Fruit fly (Drosophila melanogaster) whole organism: ENCODE measurements around the gene Taf9.
"Not testable (repeated sequence)": the region's sequence is repeated elsewhere in the genome, so short reads cannot be mapped to it uniquely, and the experiment has no call there.

Experiments used
- CG8478 ChIP-seq: fragments of >200 bp; optimal IDR thresholded peaks from 2 replicates; lab custom pipeline; 2018; ENCODE audit warnings: inconsistent platforms
- Dll ChIP-seq: fragments of >200 bp; optimal IDR thresholded peaks from 2 replicates; lab custom pipeline; 2017
- EcR ChIP-seq, 2 experiments: fragments of >200 bp; optimal IDR thresholded peaks; 2 replicates each; lab custom pipeline; 2017; ENCODE audit warnings: missing biosample characterization in 2 of 2, missing genetic modification characterization in 2 of 2, missing genetic modification reagents in 2 of 2
- pan ChIP-seq: fragments of >200 bp; optimal IDR thresholded peaks from 2 replicates; lab custom pipeline; 2017
- psq ChIP-seq: fragments of >200 bp; optimal IDR thresholded peaks from 2 replicates; lab custom pipeline; 2017
- usp ChIP-seq: fragments of >200 bp; optimal IDR thresholded peaks from 2 replicates; lab custom pipeline; 2017; ENCODE audit warnings: missing biosample characterization, missing genetic modification characterization, mixed read lengths

The Taf9 gene

DNA sequence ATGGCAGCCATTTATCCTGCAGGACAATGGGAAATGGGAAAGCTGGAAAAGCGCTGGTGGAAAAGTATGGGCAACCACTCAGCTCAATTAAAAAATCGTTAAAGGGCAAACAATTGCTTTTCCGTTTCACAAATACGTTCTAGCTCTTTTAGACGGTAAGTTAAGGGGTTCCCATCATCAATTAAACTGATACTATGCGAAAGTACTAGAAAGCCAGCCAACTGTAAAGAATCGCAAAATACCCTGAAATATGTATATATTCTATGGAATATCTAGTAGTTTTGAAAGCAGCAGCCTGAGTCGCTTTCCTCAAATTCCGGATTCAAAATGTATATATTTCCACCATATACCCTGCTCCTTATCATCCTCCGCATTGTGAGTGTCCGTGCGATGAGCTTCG is 41.5 kb downstream of the Taf9 start, which contains the start of gene CG12985:
Gene CG12985, plus strand, starts transcription at position 301 of the 400 bp plus-strand sequence.
- no peak for TF ChIP-seq usp (GFP tag; lab: Kevin White, UChicago)

DNA sequence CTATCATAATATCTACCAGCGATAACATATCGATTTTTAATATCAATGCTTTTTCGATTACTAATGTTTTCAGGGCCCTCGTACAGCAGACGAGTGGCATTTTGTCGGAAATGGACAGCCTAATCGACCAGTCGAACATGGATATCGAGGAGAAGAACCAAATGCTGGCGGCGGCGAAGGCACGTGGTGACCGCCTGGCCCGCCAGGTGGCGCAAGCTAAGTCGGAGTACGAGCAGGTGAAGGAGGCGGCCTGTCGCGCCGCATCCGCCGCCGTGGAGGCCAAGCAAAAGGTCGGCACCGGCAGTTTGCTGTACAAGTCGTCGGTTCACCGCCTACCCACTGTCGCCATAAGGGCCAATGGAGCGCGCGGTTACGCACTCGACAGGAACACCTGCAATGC is 42.6 kb downstream of the Taf9 start:
- TF ChIP-seq usp (GFP tag; lab: Kevin White, UChicago), result no peak
- no peak for TF ChIP-seq psq
- no peak for TF ChIP-seq EcR (GFP tag; optimal IDR thresholded peaks at IDR 0.05; lab: Kevin White, UChicago)

DNA sequence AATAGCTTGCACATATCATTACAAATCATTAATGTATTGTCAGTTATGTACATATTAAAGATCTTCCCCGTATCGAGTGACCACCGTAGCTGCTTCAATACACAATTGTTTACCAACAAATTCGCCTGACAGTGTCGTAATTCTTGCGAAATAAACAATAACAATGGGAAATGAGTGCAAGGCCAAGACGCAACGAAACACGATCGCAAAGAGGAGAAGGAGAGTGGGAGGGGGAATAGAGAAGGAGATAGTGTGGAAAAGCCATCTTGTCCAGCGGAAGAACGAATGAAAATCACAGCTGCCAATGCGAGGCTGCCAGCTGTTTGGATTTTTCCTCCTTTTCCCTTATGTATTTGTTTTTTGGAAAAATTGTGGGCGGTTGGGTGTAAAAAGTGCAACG is 43.3 kb downstream of the Taf9 start:
- TF ChIP-seq psq, result no peak
- TF ChIP-seq EcR (GFP tag; optimal IDR thresholded peaks at IDR 0.05; lab: Kevin White, UChicago), result no peak
- TF ChIP-seq CG8478 (lab: Kevin White, UChicago), result no peak
- TF ChIP-seq usp (GFP tag; lab: Kevin White, UChicago), result no peak
- TF ChIP-seq Dll, result no peak
- TF ChIP-seq pan (lab: Kevin White, UChicago), result no peak

DNA sequence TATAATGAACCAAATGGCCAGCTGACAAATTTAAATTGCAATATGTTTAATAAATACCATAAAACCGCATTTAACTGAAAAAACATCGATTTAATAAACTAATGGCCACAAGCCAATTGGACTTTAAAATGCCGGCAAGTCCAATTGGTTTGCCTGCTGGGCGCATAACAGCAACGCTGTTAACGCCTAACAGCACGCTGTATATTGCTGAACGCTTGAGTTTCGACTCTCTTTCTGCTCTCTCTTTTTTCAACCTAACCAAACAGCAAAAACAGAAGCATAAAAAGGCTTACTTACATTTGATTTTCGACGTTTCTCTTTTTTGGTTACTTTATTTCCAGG is 44.1 kb downstream of the Taf9 start:
- no peak for TF ChIP-seq EcR (GFP tag; optimal IDR thresholded peaks at IDR 0.05; lab: Kevin White, UChicago)
- TF ChIP-seq usp (GFP tag; lab: Kevin White, UChicago), result no peak
- TF ChIP-seq Dll, result no peak
- TF ChIP-seq CG8478 (lab: Kevin White, UChicago), result no peak
- no peak for TF ChIP-seq psq
- TF ChIP-seq pan (lab: Kevin White, UChicago), result no peak

DNA sequence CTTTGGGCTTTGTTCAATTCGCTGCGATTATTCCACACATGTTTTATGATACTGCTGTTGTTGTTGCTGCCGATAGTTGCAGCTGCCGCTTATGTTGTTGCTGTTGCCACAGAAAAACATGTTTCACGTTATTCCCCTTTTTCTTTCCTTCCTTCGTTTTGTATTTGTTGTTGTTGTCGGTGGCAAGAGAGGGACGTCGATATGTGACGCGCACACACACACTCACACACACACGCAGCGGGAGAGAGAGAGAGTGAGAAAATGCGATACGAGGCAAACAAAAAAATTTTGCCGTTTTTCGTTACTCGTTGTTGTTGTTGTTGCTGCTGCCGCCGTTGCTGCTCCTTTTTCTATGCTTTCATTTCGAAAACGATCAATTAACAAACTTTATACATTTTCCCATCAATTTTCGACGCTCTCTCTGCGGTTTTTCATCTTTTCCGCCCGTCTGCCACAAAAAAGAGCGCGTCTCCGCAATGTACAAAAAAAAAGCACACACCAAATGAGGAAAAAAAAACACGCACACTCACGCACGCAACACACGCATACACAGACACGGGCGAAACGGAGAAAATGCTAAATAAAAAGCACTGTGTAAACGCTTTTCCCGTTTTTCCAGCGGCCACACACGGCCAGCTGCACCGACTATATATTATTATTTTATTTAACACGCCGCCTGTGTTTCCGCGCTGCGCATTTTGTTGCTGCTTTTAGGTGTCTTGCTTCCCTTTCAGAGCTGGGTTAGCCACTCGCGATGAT is 44.7 kb downstream of the Taf9 start:
- peak; percentile 52 for TF ChIP-seq Dll
- TF ChIP-seq EcR (GFP tag; optimal IDR thresholded peaks at IDR 0.05; lab: Kevin White, UChicago), result no peak
- no peak for TF ChIP-seq usp (GFP tag; lab: Kevin White, UChicago)
- no peak for TF ChIP-seq CG8478 (lab: Kevin White, UChicago)
- TF ChIP-seq pan (lab: Kevin White, UChicago), result no peak
- no peak for TF ChIP-seq psq

DNA sequence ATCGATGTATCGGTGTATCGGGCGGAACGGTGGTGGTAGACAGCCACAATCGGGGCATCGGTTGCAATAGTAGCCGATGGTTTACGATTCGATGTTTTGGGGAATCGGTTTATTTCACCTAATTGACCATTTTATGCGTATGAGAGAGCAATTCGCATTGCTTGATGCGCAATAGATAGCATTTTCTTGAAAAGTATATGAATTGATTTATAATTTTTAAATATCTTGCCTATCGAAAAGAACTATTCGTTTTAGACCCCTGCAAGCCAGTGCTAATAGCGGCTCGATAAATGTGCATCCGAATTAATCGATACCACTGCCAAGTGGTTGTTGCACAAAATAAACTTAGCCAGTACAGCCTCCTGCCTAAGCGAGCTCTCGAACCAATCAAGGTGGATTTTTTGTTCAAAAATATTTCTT is 45.3 kb downstream of the Taf9 start, which contains the start of gene mnb:
Gene mnb, minus strand, starts transcription at position 15 of the 420 bp plus-strand sequence.
- TF ChIP-seq usp (GFP tag; lab: Kevin White, UChicago) (no peak), Dll (no peak), CG8478 (lab: Kevin White, UChicago) (no peak), pan (lab: Kevin White, UChicago) (no peak), psq (no peak), EcR (GFP tag; optimal IDR thresholded peaks at IDR 0.05; lab: Kevin White, UChicago) (no peak)

DNA sequence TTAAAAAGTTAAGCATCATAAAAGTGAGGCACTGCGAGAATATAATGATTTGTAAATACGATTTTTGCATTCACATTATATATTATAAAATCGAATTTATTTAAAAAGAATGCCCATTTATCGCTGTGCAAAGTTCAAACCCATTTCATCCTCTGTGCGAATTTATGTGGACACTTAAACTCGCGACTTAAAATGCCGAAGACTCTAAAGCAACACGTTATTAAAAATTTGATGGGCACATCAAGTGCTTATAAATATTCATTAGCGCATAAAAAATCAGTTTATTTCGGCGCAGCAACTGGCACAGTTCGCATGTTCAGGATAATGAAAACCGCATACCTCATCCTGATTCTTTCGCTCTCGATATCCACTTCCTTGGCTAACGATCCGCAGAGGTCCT is 45.9 kb downstream of the Taf9 start, which contains the start of gene CG6788:
Gene CG6788, plus strand, starts transcription at position 301 of the 400 bp plus-strand sequence.
- TF ChIP-seq CG8478 (lab: Kevin White, UChicago), result no peak
- no peak for TF ChIP-seq usp (GFP tag; lab: Kevin White, UChicago)
- TF ChIP-seq Dll, result no peak
- no peak for TF ChIP-seq pan (lab: Kevin White, UChicago)
- no peak for TF ChIP-seq EcR (GFP tag; optimal IDR thresholded peaks at IDR 0.05; lab: Kevin White, UChicago)
- TF ChIP-seq psq, result no peak

DNA sequence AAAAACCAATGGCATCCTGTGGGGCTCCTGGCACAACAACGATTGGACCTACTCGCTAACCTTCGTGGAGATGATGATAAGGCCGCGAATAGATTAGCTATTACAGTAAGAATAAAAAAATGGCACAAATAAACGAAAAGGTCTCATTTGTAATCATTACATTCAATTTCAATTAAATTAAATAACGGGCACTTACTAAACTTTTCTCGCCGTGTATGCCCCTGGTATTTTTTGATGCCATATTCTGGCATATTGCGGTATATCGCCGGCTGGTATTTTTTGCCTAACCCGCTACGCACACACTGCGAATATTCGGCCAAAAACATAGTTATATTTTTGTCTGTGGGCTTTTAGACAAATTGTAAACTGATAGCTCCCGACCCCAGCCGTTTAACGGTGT is 47.3 kb downstream of the Taf9 start, which contains the start of gene Gss1:
Gene Gss1, plus strand, starts transcription at position 301 of the 400 bp plus-strand sequence.
- TF ChIP-seq CG8478 (lab: Kevin White, UChicago); psq; usp (GFP tag; lab: Kevin White, UChicago): not testable (repeated sequence)
